Fruit fly (Drosophila melanogaster) Kc167 (cell line): Measurements from ENCODE around the gene Kap-alpha3.

Experiments used
- h ChIP-seq: fragments of >200 bp; optimal IDR thresholded peaks from 3 replicates; lab custom pipeline; 2018; ENCODE audit warnings: missing external identifiers
- insv ChIP-seq: fragments of >200 bp; optimal IDR thresholded peaks from 3 replicates; lab custom pipeline; 2018; ENCODE audit warnings: missing external identifiers
- psq ChIP-seq: fragments of >200 bp; optimal IDR thresholded peaks from 2 replicates; lab custom pipeline; 2017; ENCODE audit warnings: missing external identifiers

- no peak for TF ChIP-seq psq
- no peak for TF ChIP-seq h (lab: Kevin White, UChicago)
- TF ChIP-seq insv (lab: Kevin White, UChicago) = no peak
These were observed 16.4 kb downstream of the Kap-alpha3 start for dm6 chr3R:9561121-9561520.
